Worm (Caenorhabditis elegans) whole organism, L3 larva: Measurements from ENCODE around the gene F58D12.1.

ENCODE experiments used
- ama-1 ChIP-seq: fragments of 150-350 bp; optimal IDR thresholded peaks from 2 replicates; lab custom pipeline; 2018
- ceh-82 ChIP-seq: fragments of 150-350 bp; optimal IDR thresholded peaks from 2 replicates; lab custom pipeline; 2014; ENCODE audit warnings: missing biosample characterization, missing genetic modification characterization
- ceh-9 ChIP-seq: sonication (generic microtip); optimal IDR thresholded peaks from 2 replicates; lab custom pipeline; 2018; ENCODE audit warnings: missing biosample characterization, missing genetic modification characterization
- elt-3 ChIP-seq, 3 experiments: fragments of 150-350 bp in 1 of 3; sonication (generic microtip) in 2 of 3; optimal IDR thresholded peaks; 2 replicates in 2 of 3; 4 replicates in 1 of 3; lab custom pipeline; 2014 to 2017; ENCODE audit warnings: missing biosample characterization in 3 of 3, missing genetic modification characterization in 3 of 3
- lin-39 ChIP-seq: fragments of 150-350 bp; optimal IDR thresholded peaks from 2 replicates; lab custom pipeline; 2018; ENCODE audit warnings: missing biosample characterization, missing genetic modification reagents, missing genetic modification characterization
- nhr-25 ChIP-seq: sonication (generic microtip); optimal IDR thresholded peaks from 2 replicates; lab custom pipeline; 2017; ENCODE audit warnings: missing biosample characterization, missing genetic modification characterization
- nhr-76 ChIP-seq: fragments of 150-350 bp; sonication (generic microtip); optimal IDR thresholded peaks from 5 replicates; lab custom pipeline; 2014; ENCODE audit warnings: missing biosample characterization, missing genetic modification characterization
- pha-4 ChIP-seq: fragments of 150-350 bp; optimal IDR thresholded peaks from 2 replicates; lab custom pipeline; 2014; ENCODE audit warnings: missing biosample characterization, missing genetic modification reagents, missing genetic modification characterization
- pqm-1 ChIP-seq: fragments of 150-350 bp; optimal IDR thresholded peaks from 2 replicates; lab custom pipeline; 2017; ENCODE audit warnings: missing biosample characterization, missing genetic modification characterization, inconsistent platforms
- skn-1 ChIP-seq: fragments of 150-350 bp; optimal IDR thresholded peaks from 2 replicates; lab custom pipeline; 2014; ENCODE audit warnings: missing biosample characterization, missing genetic modification characterization
- zag-1 ChIP-seq: fragments of 150-350 bp; optimal IDR thresholded peaks from 2 replicates; lab custom pipeline; 2014; ENCODE audit warnings: missing biosample characterization, missing genetic modification characterization
- ztf-4 ChIP-seq: fragments of 150-350 bp; optimal IDR thresholded peaks from 2 replicates; lab custom pipeline; 2014; ENCODE audit warnings: missing biosample characterization, missing genetic modification characterization

DNA sequence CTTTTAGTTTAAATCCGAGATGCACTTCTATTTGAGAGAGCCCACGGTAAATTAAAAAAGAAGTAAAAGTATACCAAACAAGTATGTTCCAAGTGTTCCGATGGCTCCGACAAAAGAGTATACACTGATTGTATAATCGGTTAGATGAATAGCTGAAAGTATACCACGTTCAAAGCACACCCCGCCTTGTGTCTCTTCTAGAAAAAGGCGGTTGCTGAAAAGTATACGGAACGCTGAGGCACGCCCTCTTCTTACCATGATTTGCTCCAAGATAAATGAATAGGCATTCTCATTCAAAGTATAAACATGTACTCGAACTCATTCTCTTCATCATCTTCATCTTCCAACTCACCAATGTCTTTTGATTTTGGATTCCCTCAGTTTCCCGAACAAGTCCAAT lies 35.0 kb upstream of the F58D12.1 start, which contains the start of gene end-3:
- TF ChIP-seq ztf-4 (no peak), pha-4 (no peak), nhr-76 (tag; lab: Kevin White, UChicago) (no peak), ama-1 (no peak), lin-39 (no peak), zag-1 (tag; lab: Kevin White, UChicago) (no peak), nhr-25 (no peak), skn-1 (tag; lab: Kevin White, UChicago) (no peak), pqm-1 (no peak), ceh-82 (tag; lab: Kevin White, UChicago) (no peak), elt-3 (tag; optimal IDR thresholded peaks at IDR 0.05; lab: Kevin White, UChicago) (no peak), ceh-9 (tag; lab: Kevin White, UChicago) (no peak)
